Fruit fly (Drosophila melanogaster): Measurements from ENCODE around the gene CG14739.

CG14739 gene

dm6 chr3R:12078961-12079360 lies 29.9 kb upstream of the CG14739 start (continued):
- TF ChIP-seq grn (GFP tag; optimal IDR thresholded peaks at IDR 0.05) (no peak), Atf3 (GFP tag; optimal IDR thresholded peaks at IDR 0.05) (no peak), CG31365 (tag; optimal IDR thresholded peaks at IDR 0.05) (no peak), CG6765 (GFP tag; optimal IDR thresholded peaks at IDR 0.05) (peak; percentile 66), nau (GFP tag; optimal IDR thresholded peaks at IDR 0.05) (peak; percentile 36), gsb (GFP tag; IDR thresholded peaks at IDR 0.05) (peak; percentile 57), CG2678 (tag; optimal IDR thresholded peaks at IDR 0.05) (peak; percentile 90), Atf6 (GFP tag; IDR thresholded peaks at IDR 0.05) (peak; percentile 82), CG10462 (GFP tag; optimal IDR thresholded peaks at IDR 0.05) (no peak), CG30403 (GFP tag; optimal IDR thresholded peaks at IDR 0.05) (peak; percentile 52), pita (GFP tag; optimal IDR thresholded peaks at IDR 0.05) (no peak), Camta (GFP tag; optimal IDR thresholded peaks at IDR 0.05) (no peak), Bteb2 (GFP tag; optimal IDR thresholded peaks at IDR 0.05) (no peak), Sry-δ (GFP tag; optimal IDR thresholded peaks at IDR 0.05) (no peak), ap (GFP tag; IDR thresholded peaks at IDR 0.05) (peak; percentile 68), Xrp1 (GFP tag; IDR thresholded peaks at IDR 0.05) (no peak), CG5245 (GFP tag; optimal IDR thresholded peaks at IDR 0.05) (peak; percentile 18), dm (GFP tag; optimal IDR thresholded peaks at IDR 0.05) (no peak), HLH3B (GFP tag; IDR thresholded peaks at IDR 0.05) (peak; percentile 86; the same call in 1 of the 2 replicates), CG31388 (GFP tag; optimal IDR thresholded peaks at IDR 0.05) (no peak), al (GFP tag; IDR thresholded peaks at IDR 0.05) (peak; percentile 57; the same call in 1 of the 2 replicates), CG6689 (GFP tag; IDR thresholded peaks at IDR 0.05) (peak; percentile 83), CG2202 (tag; optimal IDR thresholded peaks at IDR 0.05) (no peak), bab2 (GFP tag; optimal IDR thresholded peaks at IDR 0.05) (no peak), CrebB (tag; optimal IDR thresholded peaks at IDR 0.05) (peak; percentile 65), slbo (GFP tag; IDR thresholded peaks at IDR 0.05) (peak; percentile 89), grau (tag; optimal IDR thresholded peaks at IDR 0.05) (peak; percentile 79), ind (GFP tag; optimal IDR thresholded peaks at IDR 0.05) (peak; percentile 72), CG16813 (GFP tag; IDR thresholded peaks at IDR 0.05; ENCODE audit: partially characterized antibody) (no peak), CG42726 (GFP tag; IDR thresholded peaks at IDR 0.05; ENCODE audit: partially characterized antibody) (no peak), croc (GFP tag; conservative IDR thresholded peaks at IDR 0.05) (peak; percentile 48; the same call in 2 of the 3 replicates), sim (GFP tag; IDR thresholded peaks at IDR 0.05) (no peak), org-1 (GFP tag; optimal IDR thresholded peaks at IDR 0.05) (peak; percentile 51), da (GFP tag; optimal IDR thresholded peaks at IDR 0.05) (no peak), Dad (GFP tag; optimal IDR thresholded peaks at IDR 0.05) (no peak), gce (GFP tag; IDR thresholded peaks at IDR 0.05) (peak; percentile 71; the same call in 2 of the 3 replicates), CG2875 (GFP tag; optimal IDR thresholded peaks at IDR 0.05) (peak; percentile 38), onecut (GFP tag; IDR thresholded peaks at IDR 0.05) (peak; percentile 52), nerfin-1 (tag; optimal IDR thresholded peaks at IDR 0.05) (no peak), CG8924 (tag; optimal IDR thresholded peaks at IDR 0.05) (no peak), Tbp (GFP tag; optimal IDR thresholded peaks at IDR 0.05) (no peak), CG10565 (GFP tag; optimal IDR thresholded peaks at IDR 0.05) (no peak), fd64A (GFP tag; optimal IDR thresholded peaks at IDR 0.05) (peak; percentile 1), CG14667 (GFP tag; IDR thresholded peaks at IDR 0.05) (peak; percentile 52; the same call in 1 of the 2 replicates), Ets97D (GFP tag; optimal IDR thresholded peaks at IDR 0.05) (no peak), Ravus (GFP tag; IDR thresholded peaks at IDR 0.05) (peak; percentile 40; the same call in 1 of the 2 replicates), D (optimal IDR thresholded peaks at IDR 0.05) (no peak), D (GFP tag; optimal IDR thresholded peaks at IDR 0.05) (no peak), p53 (GFP tag; optimal IDR thresholded peaks at IDR 0.05) (no peak), lola (GFP tag; optimal IDR thresholded peaks at IDR 0.05) (no peak), CG8290 (GFP tag; optimal IDR thresholded peaks at IDR 0.05) (no peak), CG8290 (tag; optimal IDR thresholded peaks at IDR 0.05) (no peak), CG14965 (GFP tag; optimal IDR thresholded peaks at IDR 0.05; ENCODE audit: borderline replicate concordance) (no peak)
